Fruit fly (Drosophila melanogaster) S2 (cell line): Measurements from ENCODE around the gene sdk.

Source experiments
- CG8478 ChIP-seq: fragments of >200 bp; optimal IDR thresholded peaks from 2 replicates; lab custom pipeline; 2018
- CTCF ChIP-seq, 2 experiments: fragments of >200 bp; optimal IDR thresholded peaks; 2 replicates each; lab custom pipeline; 2018

dm6 chrX:771431-772064, 84.9 kb downstream of the sdk start:
- TF ChIP-seq CTCF (optimal IDR thresholded peaks at IDR 0.05; lab: Kevin White, UChicago) (no peak), CG8478 (lab: Kevin White, UChicago) (no peak)
